Worm (Caenorhabditis elegans): ENCODE results near the gene ifg-1.

ifg-1 gene

ce11 chrII:8187516-8187915 lies 29.5 kb upstream of the ifg-1 start:
- TF ChIP-seq zag-1 (tag; optimal IDR thresholded peaks at IDR 0.05), result no peak
- no peak for TF ChIP-seq egl-27 (tag; optimal IDR thresholded peaks at IDR 0.05)
- TF ChIP-seq sem-4 (tag; optimal IDR thresholded peaks at IDR 0.05), result no peak
- TF ChIP-seq elt-1 (tag; optimal IDR thresholded peaks at IDR 0.05), result no peak
- TF ChIP-seq snpc-4 (tag; optimal IDR thresholded peaks at IDR 0.05), result no peak
- no peak for TF ChIP-seq nhr-21 (tag; optimal IDR thresholded peaks at IDR 0.05)
- no peak for TF ChIP-seq nhr-25 (tag; optimal IDR thresholded peaks at IDR 0.05)
- no peak for TF ChIP-seq ZK546.5 (tag; optimal IDR thresholded peaks at IDR 0.05)
- TF ChIP-seq fos-1 (tag; optimal IDR thresholded peaks at IDR 0.05), result no peak
- TF ChIP-seq nhr-129 (tag; optimal IDR thresholded peaks at IDR 0.05), result no peak
- no peak for TF ChIP-seq ceh-82 (tag; optimal IDR thresholded peaks at IDR 0.05)

ce11 chrII:8190455-8190854 lies 26.6 kb upstream of the ifg-1 start, which contains the start of gene T05C12.8:
T05C12.8 (minus strand) TSS chrII:8190555.
- TF ChIP-seq ZK546.5 (tag; optimal IDR thresholded peaks at IDR 0.05) (no peak), egl-27 (tag; optimal IDR thresholded peaks at IDR 0.05) (no peak), nhr-11 (tag; optimal IDR thresholded peaks at IDR 0.05) (no peak), nhr-25 (tag; optimal IDR thresholded peaks at IDR 0.05) (no peak), unc-55 (GFP tag; optimal IDR thresholded peaks at IDR 0.05) (no peak), nhr-129 (tag; optimal IDR thresholded peaks at IDR 0.05) (no peak), nhr-6 (tag; optimal IDR thresholded peaks at IDR 0.05) (no peak), nhr-237 (tag; optimal IDR thresholded peaks at IDR 0.05) (no peak), snpc-4 (tag; optimal IDR thresholded peaks at IDR 0.05) (no peak), nhr-12 (tag; optimal IDR thresholded peaks at IDR 0.05) (no peak), ceh-16 (tag; optimal IDR thresholded peaks at IDR 0.05) (no peak), blmp-1 (tag; optimal IDR thresholded peaks at IDR 0.05; ENCODE audit: insufficient read depth) (no peak), lsy-2 (tag; optimal IDR thresholded peaks at IDR 0.05) (no peak), unc-62 (GFP tag; optimal IDR thresholded peaks at IDR 0.05) (no peak), F13H6.1 (tag; optimal IDR thresholded peaks at IDR 0.05) (no peak), skn-1 (tag; optimal IDR thresholded peaks at IDR 0.05) (no peak), lin-13 (GFP tag; optimal IDR thresholded peaks at IDR 0.05) (no peak), ceh-82 (tag; optimal IDR thresholded peaks at IDR 0.05) (no peak), unc-39 (tag; optimal IDR thresholded peaks at IDR 0.05) (no peak), dmd-4 (tag; optimal IDR thresholded peaks at IDR 0.05) (no peak)

ce11 chrII:8193126-8193525 lies 23.9 kb upstream of the ifg-1 start, which contains the start of gene T05C12.9:
T05C12.9 (minus strand) TSS chrII:8193226.
- TF ChIP-seq sem-4 (tag; optimal IDR thresholded peaks at IDR 0.05) (no peak), unc-39 (tag; optimal IDR thresholded peaks at IDR 0.05) (no peak), C34F6.9 (tag; optimal IDR thresholded peaks at IDR 0.05) (no peak), fos-1 (tag; optimal IDR thresholded peaks at IDR 0.05) (no peak), nhr-21 (tag; optimal IDR thresholded peaks at IDR 0.05) (no peak), ama-1 (optimal IDR thresholded peaks at IDR 0.05) (no peak), ZK546.5 (tag; optimal IDR thresholded peaks at IDR 0.05) (no peak)

DNA sequence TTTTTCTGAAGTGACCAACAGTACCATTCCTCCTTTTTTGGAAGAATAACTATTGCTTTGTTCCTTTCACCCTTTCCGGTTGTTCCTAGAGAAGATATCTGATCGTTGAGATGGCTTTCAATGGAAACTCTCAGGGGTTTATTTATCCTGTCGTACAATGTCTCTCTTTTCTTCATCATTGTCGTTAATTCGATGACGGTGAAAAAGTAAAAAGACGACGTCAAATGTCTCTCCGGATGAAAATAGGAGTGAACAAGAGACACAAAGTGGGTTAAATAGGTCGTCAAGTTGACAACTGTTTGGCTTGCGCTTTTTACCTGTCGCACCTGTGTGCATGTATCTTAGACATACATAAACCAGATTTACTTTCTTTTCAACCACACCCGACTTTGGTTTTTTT lies 23.1 kb upstream of the ifg-1 start:
- TF ChIP-seq snpc-4 (tag; optimal IDR thresholded peaks at IDR 0.05) (no peak), mdl-1 (tag; optimal IDR thresholded peaks at IDR 0.05) (no peak), blmp-1 (tag; optimal IDR thresholded peaks at IDR 0.05; ENCODE audit: insufficient read depth) (no peak)

DNA sequence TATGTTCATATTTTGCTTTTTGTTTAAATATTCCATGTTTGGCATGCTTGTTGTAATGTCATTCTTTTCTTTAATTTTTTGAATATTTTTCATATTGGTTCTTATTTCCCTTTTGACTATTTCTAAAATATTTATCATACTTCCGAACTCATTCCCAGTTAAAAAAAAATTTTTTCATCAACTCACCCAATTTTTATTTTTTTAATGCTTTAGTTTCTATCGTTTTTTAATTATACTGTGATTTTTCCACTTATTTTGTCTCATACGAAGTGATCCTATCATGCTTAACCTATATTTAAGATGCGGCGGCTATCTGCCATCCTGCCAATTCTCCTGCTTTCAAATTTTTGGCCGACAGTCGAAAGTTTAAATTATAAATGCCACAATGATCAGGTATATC lies 18.5 kb upstream of the ifg-1 start, which contains the start of gene qua-1:
qua-1 (plus strand) TSS at position 301 of the 400 bp plus-strand sequence.
- TF ChIP-seq nhr-21 (tag; optimal IDR thresholded peaks at IDR 0.05), result no peak
- TF ChIP-seq nhr-23 (tag; optimal IDR thresholded peaks at IDR 0.05), result no peak
- no peak for TF ChIP-seq lin-39 (tag; optimal IDR thresholded peaks at IDR 0.05)
- TF ChIP-seq mbf-1 (tag; optimal IDR thresholded peaks at IDR 0.05), result no peak
- TF ChIP-seq lin-13 (GFP tag; optimal IDR thresholded peaks at IDR 0.05), result no peak
- TF ChIP-seq sma-3 (GFP tag; optimal IDR thresholded peaks at IDR 0.05), result no peak
- TF ChIP-seq egl-27 (tag; optimal IDR thresholded peaks at IDR 0.05), result no peak
- no peak for TF ChIP-seq unc-55 (GFP tag; optimal IDR thresholded peaks at IDR 0.05)
- no peak for TF ChIP-seq alr-1 (tag; optimal IDR thresholded peaks at IDR 0.05)
- no peak for TF ChIP-seq crh-2 (tag; optimal IDR thresholded peaks at IDR 0.05)
- TF ChIP-seq lin-11 (tag; optimal IDR thresholded peaks at IDR 0.05), result no peak
- no peak for TF ChIP-seq C34F6.9 (tag; optimal IDR thresholded peaks at IDR 0.05)
- no peak for TF ChIP-seq mdl-1 (tag; optimal IDR thresholded peaks at IDR 0.05)
- TF ChIP-seq ztf-1 (GFP tag; conservative IDR thresholded peaks at IDR 0.05), result no peak
- no peak for TF ChIP-seq Y55F3AM.14 (GFP tag; optimal IDR thresholded peaks at IDR 0.05)
- TF ChIP-seq sem-4 (tag; optimal IDR thresholded peaks at IDR 0.05), result no peak
- TF ChIP-seq nhr-6 (tag; optimal IDR thresholded peaks at IDR 0.05), result no peak
- TF ChIP-seq elt-3 (tag; optimal IDR thresholded peaks at IDR 0.05), result no peak
- TF ChIP-seq sma-9 (GFP tag; optimal IDR thresholded peaks at IDR 0.05), result no peak
- TF ChIP-seq sma-9 (tag; optimal IDR thresholded peaks at IDR 0.05), result no peak
- TF ChIP-seq gmeb-1 (tag; optimal IDR thresholded peaks at IDR 0.05), result no peak
